Worm (Caenorhabditis elegans) whole organism, young adult: ENCODE data around the gene cyp-44A1.

Source experiments
- B0019.2 ChIP-seq: fragments of 200-800 bp; sonication (Bioruptor generic); conservative IDR thresholded peaks from 2 replicates; pipeline ENCODE4 v1.3.6; 2022; ENCODE audit warnings: missing genetic modification reagents, missing genetic modification characterization, missing compliant biosample characterization
- F23B12.7 ChIP-seq: sonication (generic microtip); optimal IDR thresholded peaks from 2 replicates; lab custom pipeline; 2017; ENCODE audit warnings: missing genetic modification characterization, mild to moderate bottlenecking, missing compliant biosample characterization, antibody characterized with exemption, moderate library complexity; ENCODE audit not compliant: insufficient read depth
- attf-5 ChIP-seq: fragments of 200-800 bp; sonication (Bioruptor generic); optimal IDR thresholded peaks from 2 replicates; lab custom pipeline; 2018; ENCODE audit warnings: mild to moderate bottlenecking, missing genetic modification characterization, missing compliant biosample characterization
- him-1 ChIP-seq: sonication (generic microtip); optimal IDR thresholded peaks from 2 replicates; lab custom pipeline; 2016; ENCODE audit warnings: missing genotype, missing genetic modification reagents, missing genetic modification characterization, missing compliant biosample characterization
- hlh-26 ChIP-seq: fragments of 200-800 bp; sonication (Bioruptor generic); conservative IDR thresholded peaks from 2 replicates; pipeline ENCODE4 v1.3.6; 2022; ENCODE audit warnings: missing genetic modification reagents, missing genetic modification characterization, missing compliant biosample characterization
- lin-35 ChIP-seq, 3 experiments: fragments of 150-350 bp in 2 of 3; sonication (generic microtip) in 1 of 3; optimal IDR thresholded peaks; 2 replicates each; lab custom pipeline; 2014 to 2018; ENCODE audit warnings: missing biosample characterization in 3 of 3, missing genetic modification characterization in 3 of 3, missing genetic modification reagents in 3 of 3
- nfya-1 ChIP-seq: sonication (generic microtip); optimal IDR thresholded peaks from 2 replicates; lab custom pipeline; 2017; ENCODE audit warnings: antibody characterized with exemption, missing compliant biosample characterization, missing genetic modification characterization, borderline replicate concordance; ENCODE audit not compliant: insufficient read depth
- rcor-1 ChIP-seq: fragments of 200-800 bp; sonication (Bioruptor generic); IDR thresholded peaks from 2 replicates; pipeline ENCODE4 v1.3.6; 2022; ENCODE audit warnings: missing genetic modification reagents, missing genetic modification characterization, missing compliant biosample characterization

DNA sequence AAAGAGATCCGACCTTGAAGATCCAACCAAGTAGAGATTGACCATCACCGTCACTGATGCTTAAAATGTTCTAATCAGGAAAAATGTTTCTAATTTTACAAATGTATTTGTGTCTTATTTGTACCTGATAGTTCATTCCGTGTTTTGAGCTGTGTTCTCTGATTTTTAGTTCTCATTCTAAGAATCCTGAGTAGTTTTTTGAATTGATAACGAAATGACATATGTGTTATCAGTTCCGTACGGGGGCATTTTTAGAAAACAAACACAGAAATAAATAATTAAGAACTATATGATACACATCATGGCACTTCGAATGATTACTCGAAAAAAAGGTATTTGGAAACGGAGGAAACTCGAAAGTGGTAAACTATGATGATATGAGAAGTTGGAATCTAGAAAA lies 51.7 kb downstream of the cyp-44A1 start:
- TF ChIP-seq him-1 (tag; lab: Kevin White, UChicago) = no peak
- no peak for TF ChIP-seq B0019.2 (GFP tag; lab: Robert Waterston, UW)
- no peak for TF ChIP-seq F23B12.7
- no peak for TF ChIP-seq lin-35 (GFP tag; optimal IDR thresholded peaks at IDR 0.05; lab: Kevin White, UChicago)
- no peak for TF ChIP-seq hlh-26
- no peak for TF ChIP-seq nfya-1 (tag; lab: Kevin White, UChicago)
- TF ChIP-seq attf-5 (GFP tag; lab: Kevin White, UChicago) = no peak
- TF ChIP-seq rcor-1 (GFP tag; lab: Robert Waterston, UW) = no peak
